Worm (Caenorhabditis elegans): Measurements from ENCODE around the gene unc-18.

ce11 chrX:7718972-7719371 is 36.3 kb downstream of the unc-18 start, which contains the start of gene K09F5.6:
- TF ChIP-seq dmd-6 (GFP tag; IDR thresholded peaks at IDR 0.05), result no peak
- TF ChIP-seq nhr-77 (tag; optimal IDR thresholded peaks at IDR 0.05), result no peak
- TF ChIP-seq D1046.2 (GFP tag; IDR thresholded peaks at IDR 0.05), result no peak
- TF ChIP-seq snpc-4 (tag; optimal IDR thresholded peaks at IDR 0.05), result no peak
- TF ChIP-seq pha-4 (GFP tag; IDR thresholded peaks at IDR 0.05), result no peak
- no peak for TF ChIP-seq pha-4 (tag; optimal IDR thresholded peaks at IDR 0.05)
- TF ChIP-seq ceh-28 (tag; optimal IDR thresholded peaks at IDR 0.05), result no peak
- no peak for TF ChIP-seq saeg-2 (GFP tag; IDR thresholded peaks at IDR 0.05)
- TF ChIP-seq tra-1 (GFP tag; IDR thresholded peaks at IDR 0.05), result no peak
- TF ChIP-seq fkh-10 (GFP tag; optimal IDR thresholded peaks at IDR 0.05), result no peak
- no peak for TF ChIP-seq Y105C5A.15 (GFP tag; IDR thresholded peaks at IDR 0.05)
- TF ChIP-seq daf-12 (tag; optimal IDR thresholded peaks at IDR 0.05), result no peak
